Worm (Caenorhabditis elegans): ENCODE data around the gene C27A7.5.

The C27A7.5 gene

DNA sequence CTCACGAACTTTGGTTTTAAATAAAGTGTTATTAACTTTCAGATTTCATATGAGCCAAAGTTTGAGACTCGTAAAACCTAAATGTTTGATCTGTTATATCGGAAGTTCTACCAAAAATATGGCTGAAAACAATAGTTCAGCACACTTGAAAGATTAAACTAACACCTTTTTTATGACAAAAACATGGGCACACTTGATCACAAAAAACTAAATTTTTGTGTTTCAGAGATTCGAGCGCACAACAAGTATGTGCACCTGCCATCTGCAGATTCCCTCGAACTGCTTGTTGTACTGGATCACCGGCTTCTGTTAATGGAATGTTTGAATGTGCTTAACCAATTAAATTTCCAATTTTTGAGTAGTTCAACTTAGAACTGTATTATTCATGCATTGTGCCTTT, 8.3 kb downstream of the C27A7.5 start:
- TF ChIP-seq C38D4.7 (GFP tag; optimal IDR thresholded peaks at IDR 0.05) (no peak), eyg-1 (tag; optimal IDR thresholded peaks at IDR 0.05) (no peak), sdc-2 (tag; optimal IDR thresholded peaks at IDR 0.05) (no peak), T23F11.4 (GFP tag; optimal IDR thresholded peaks at IDR 0.05) (no peak), ceh-18 (tag; optimal IDR thresholded peaks at IDR 0.05) (no peak), ztf-16 (tag; optimal IDR thresholded peaks at IDR 0.05) (no peak), ceh-34 (tag; optimal IDR thresholded peaks at IDR 0.05) (no peak), unc-55 (GFP tag; optimal IDR thresholded peaks at IDR 0.05) (no peak), ceh-31 (tag; optimal IDR thresholded peaks at IDR 0.05) (no peak), ets-4 (tag; optimal IDR thresholded peaks at IDR 0.05) (no peak)

ce11 chrV:12152857-12153256, 9.3 kb downstream of the C27A7.5 start, which contains the start of gene C27A7.8:
TSS of gene C27A7.8 (plus strand) at chrV:12153157.
- no peak for TF ChIP-seq ceh-30 (tag; optimal IDR thresholded peaks at IDR 0.05)
- no peak for TF ChIP-seq odd-2 (tag; optimal IDR thresholded peaks at IDR 0.05)
- no peak for TF ChIP-seq ceh-19 (GFP tag; optimal IDR thresholded peaks at IDR 0.05)
- TF ChIP-seq ama-1 (optimal IDR thresholded peaks at IDR 0.05): no peak
- no peak for TF ChIP-seq ceh-14 (tag; optimal IDR thresholded peaks at IDR 0.05)
- no peak for TF ChIP-seq hlh-6 (tag; optimal IDR thresholded peaks at IDR 0.05)
- TF ChIP-seq hlh-8 (tag; optimal IDR thresholded peaks at IDR 0.05): no peak
- TF ChIP-seq Y22D7AL.16 (tag; optimal IDR thresholded peaks at IDR 0.05): no peak
- no peak for TF ChIP-seq fkh-6 (tag; optimal IDR thresholded peaks at IDR 0.05)
- no peak for TF ChIP-seq pag-3 (tag; optimal IDR thresholded peaks at IDR 0.05; ENCODE audit: borderline replicate concordance)
- TF ChIP-seq ceh-48 (tag; optimal IDR thresholded peaks at IDR 0.05): no peak
- no peak for TF ChIP-seq ttx-3 (tag; optimal IDR thresholded peaks at IDR 0.05)

DNA sequence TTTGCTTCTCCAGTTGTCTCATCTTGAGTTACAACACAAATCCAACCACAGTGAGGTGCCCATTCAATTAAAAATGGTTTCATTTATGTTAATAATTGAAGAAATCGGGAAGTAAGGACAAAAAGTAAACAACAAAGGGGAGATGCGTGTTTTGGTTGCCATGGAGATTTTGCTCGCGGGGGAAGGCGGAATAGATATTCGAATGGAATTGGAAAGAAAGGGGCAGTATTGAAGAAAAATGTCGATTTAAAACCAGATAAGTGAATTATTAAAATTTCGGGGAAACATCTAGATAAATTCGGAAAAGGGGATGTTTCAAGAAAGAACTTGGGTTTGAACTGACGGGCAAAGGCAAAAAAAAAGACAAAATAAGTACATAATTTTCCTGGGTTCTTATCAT, 11.5 kb downstream of the C27A7.5 start, which contains the start of gene che-11:
Gene che-11, minus strand, starts transcription at position 101 of the 400 bp plus-strand sequence.
- TF ChIP-seq fkh-6 (tag; optimal IDR thresholded peaks at IDR 0.05): no peak
- no peak for TF ChIP-seq unc-55 (GFP tag; optimal IDR thresholded peaks at IDR 0.05)

- TF ChIP-seq ceh-19 (GFP tag; optimal IDR thresholded peaks at IDR 0.05) (no peak), ceh-6 (GFP tag; optimal IDR thresholded peaks at IDR 0.05) (no peak), ceh-48 (tag; optimal IDR thresholded peaks at IDR 0.05) (no peak), ama-1 (optimal IDR thresholded peaks at IDR 0.05) (no peak), nhr-11 (tag; optimal IDR thresholded peaks at IDR 0.05) (no peak), F13H6.1 (tag; optimal IDR thresholded peaks at IDR 0.05) (no peak), K09A11.1 (tag; optimal IDR thresholded peaks at IDR 0.05; ENCODE audit: insufficient read depth) (no peak)
Observed at ce11 chrV:12140625-12141024, 21.5 kb downstream of the C27A7.5 start, which contains the start of gene C27A7.3. TSS of gene C27A7.3 (plus strand) at chrV:12140925.

DNA sequence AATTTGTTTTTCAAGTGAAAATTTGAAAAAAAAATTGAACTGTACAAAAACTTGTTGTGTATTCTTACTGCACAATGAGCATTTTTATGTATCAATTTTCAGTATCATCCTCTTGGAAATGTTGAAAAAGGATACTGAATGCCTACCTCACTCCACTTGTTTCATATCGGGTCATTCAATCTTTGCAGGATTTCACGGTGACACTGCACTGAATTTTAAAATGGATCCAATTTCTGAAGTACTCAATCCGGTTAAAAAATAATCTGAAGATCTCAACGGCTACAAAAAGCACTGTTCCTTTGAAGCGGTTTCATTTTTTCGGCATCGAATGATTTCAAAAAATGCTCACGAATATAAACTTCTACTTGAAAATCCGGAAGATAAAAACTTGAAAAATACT, 24.2 kb downstream of the C27A7.5 start:
- TF ChIP-seq syd-9 (tag; optimal IDR thresholded peaks at IDR 0.05) (no peak), hlh-30 (tag; optimal IDR thresholded peaks at IDR 0.05; ENCODE audit: insufficient read depth) (no peak), fkh-6 (tag; optimal IDR thresholded peaks at IDR 0.05) (no peak), hlh-15 (tag; optimal IDR thresholded peaks at IDR 0.05) (no peak), ahr-1 (tag; optimal IDR thresholded peaks at IDR 0.05) (no peak), odd-2 (tag; optimal IDR thresholded peaks at IDR 0.05) (no peak), ceh-45 (GFP tag; IDR thresholded peaks at IDR 0.05) (no peak), zip-5 (tag; optimal IDR thresholded peaks at IDR 0.05) (no peak), ceh-31 (tag; optimal IDR thresholded peaks at IDR 0.05) (no peak), unc-86 (tag; optimal IDR thresholded peaks at IDR 0.05) (no peak), F13H6.1 (tag; optimal IDR thresholded peaks at IDR 0.05) (no peak), ceh-22 (tag; optimal IDR thresholded peaks at IDR 0.05) (no peak), ceh-9 (tag; optimal IDR thresholded peaks at IDR 0.05) (no peak)
